Fruit fly (Drosophila melanogaster) whole organism, embryonic: ENCODE data around the gene CG43675.

Source experiments
- CG11723 ChIP-seq: fragments of 200-800 bp; sonication (Bioruptor generic); optimal IDR thresholded peaks from 2 replicates; lab custom pipeline; 2017; ENCODE audit warnings: missing biosample characterization, mild to moderate bottlenecking, missing genetic modification characterization
- CG12299 ChIP-seq: fragments of 200-800 bp; sonication (Bioruptor generic); optimal IDR thresholded peaks from 2 replicates; lab custom pipeline; 2018; ENCODE audit warnings: missing biosample characterization, mild to moderate bottlenecking, missing genetic modification characterization
- CG3407 ChIP-seq: fragments of 200-800 bp; sonication (Bioruptor generic); optimal IDR thresholded peaks from 2 replicates; lab custom pipeline; 2018; ENCODE audit warnings: missing biosample characterization, mild to moderate bottlenecking, missing genetic modification characterization
- Sry-δ ChIP-seq: fragments of 200-800 bp; sonication (Bioruptor generic); optimal IDR thresholded peaks from 2 replicates; lab custom pipeline; 2016; ENCODE audit warnings: missing biosample characterization, missing genetic modification characterization
- chinmo ChIP-seq: fragments of 200-800 bp; sonication (Bioruptor generic); IDR thresholded peaks from 4 replicates; pipeline ENCODE4 v1.3.6; 2022; ENCODE audit warnings: missing biosample characterization, missing genetic modification characterization; ENCODE audit not compliant: partially characterized antibody
- ewg ChIP-seq: fragments of 200-800 bp; sonication (Bioruptor generic); optimal IDR thresholded peaks from 3 replicates; lab custom pipeline; 2017; ENCODE audit warnings: mild to moderate bottlenecking, missing biosample characterization, missing genetic modification reagents, missing genetic modification characterization
- grn ChIP-seq: fragments of 200-800 bp; sonication (Bioruptor generic); optimal IDR thresholded peaks from 3 replicates; lab custom pipeline; 2017; ENCODE audit warnings: missing biosample characterization, missing genetic modification characterization
- vnd ChIP-seq: fragments of 200-800 bp; sonication (Bioruptor generic); IDR thresholded peaks from 3 replicates; pipeline ENCODE4 v1.3.6; 2022; ENCODE audit warnings: missing biosample characterization, missing genetic modification characterization; ENCODE audit not compliant: partially characterized antibody

- no peak for TF ChIP-seq Sry-δ
- TF ChIP-seq chinmo (GFP tag; lab: Robert Waterston, UW) = no peak
- no peak for TF ChIP-seq CG12299 (tag; lab: Kevin White, UChicago)
- TF ChIP-seq vnd (GFP tag; lab: Robert Waterston, UW) = no peak
- TF ChIP-seq CG11723 (GFP tag; lab: Kevin White, UChicago) = no peak
- no peak for TF ChIP-seq grn (GFP tag; lab: Kevin White, UChicago)
- no peak for TF ChIP-seq ewg (GFP tag; lab: Kevin White, UChicago)
- TF ChIP-seq CG3407 (GFP tag; lab: Kevin White, UChicago) = no peak
These were observed 42.6 kb downstream of the CG43675 start, which contains the start of gene Or85f for dm6 chr3R:9397890-9398289.
